Fruit fly (Drosophila melanogaster) whole organism, larva: ENCODE data around the gene CG42322.
A peak's percentile ranks its signal among the peaks of the same experiment; 100 is the strongest.

Source experiments
- noc ChIP-seq: fragments of 200-800 bp; sonication (Bioruptor generic); optimal IDR thresholded peaks from 3 replicates; lab custom pipeline; 2019; ENCODE audit warnings: missing biosample characterization, mild to moderate bottlenecking, missing genetic modification characterization, moderate library complexity

The CG42322 gene

dm6 chr3R:20766156-20766486 lies 26.2 kb downstream of the CG42322 start:
- TF ChIP-seq noc = no peak

dm6 chr3R:20772543-20772942 lies 32.6 kb downstream of the CG42322 start, which contains the start of gene Takl1:
Gene Takl1 (minus strand): TSS chr3R:20772601.
- no peak for TF ChIP-seq noc

dm6 chr3R:20773174-20773573 lies 33.3 kb downstream of the CG42322 start:
- no peak for TF ChIP-seq noc

- TF ChIP-seq noc = no peak
These were observed 34.2 kb downstream of the CG42322 start for dm6 chr3R:20774125-20774524.

- TF ChIP-seq noc = no peak
These were observed 38.5 kb downstream of the CG42322 start for dm6 chr3R:20778285-20778926.

dm6 chr3R:20779545-20779944 lies 39.6 kb downstream of the CG42322 start:
- TF ChIP-seq noc = no peak

dm6 chr3R:20779969-20780368 lies 40.1 kb downstream of the CG42322 start:
- TF ChIP-seq noc = no peak

dm6 chr3R:20782104-20782654 lies 42.3 kb downstream of the CG42322 start:
- peak; percentile 35 for TF ChIP-seq noc

- no peak for TF ChIP-seq noc
These were observed 42.8 kb downstream of the CG42322 start for dm6 chr3R:20782655-20783105.

- no peak for TF ChIP-seq noc
These were observed 44.0 kb downstream of the CG42322 start for dm6 chr3R:20783714-20784435.

dm6 chr3R:20784436-20785368 lies 44.8 kb downstream of the CG42322 start:
- TF ChIP-seq noc = no peak

dm6 chr3R:20788559-20788958 lies 48.7 kb downstream of the CG42322 start:
- no peak for TF ChIP-seq noc

- no peak for TF ChIP-seq noc
These were observed 50.5 kb downstream of the CG42322 start for dm6 chr3R:20790437-20790836.

- TF ChIP-seq noc = no peak
These were observed 51.4 kb downstream of the CG42322 start for dm6 chr3R:20791212-20791789.

dm6 chr3R:20796949-20797348 lies 57.0 kb downstream of the CG42322 start:
- TF ChIP-seq noc = no peak

dm6 chr3R:20802253-20802652 lies 62.3 kb downstream of the CG42322 start:
- TF ChIP-seq noc = no peak
